Worm (Caenorhabditis elegans) whole organism, L4 larva: Measurements from ENCODE around the gene F12D9.2.

ENCODE experiments used
- F10B5.3 ChIP-seq: sonication (generic microtip); optimal IDR thresholded peaks from 2 replicates; lab custom pipeline; 2016; ENCODE audit warnings: mild to moderate bottlenecking, missing genetic modification characterization, missing compliant biosample characterization
- F44E2.7 ChIP-seq: fragments of 200-800 bp; sonication (Bioruptor generic); IDR thresholded peaks from 2 replicates; pipeline ENCODE4 v2.1.2; 2022; ENCODE audit warnings: missing genetic modification characterization, missing compliant biosample characterization
- F49E8.2 ChIP-seq: sonication (generic microtip); optimal IDR thresholded peaks from 2 replicates; lab custom pipeline; 2016; ENCODE audit warnings: missing compliant biosample characterization, mild to moderate bottlenecking, missing genetic modification characterization, borderline replicate concordance
- T20F7.1 ChIP-seq: fragments of 200-800 bp; sonication (Bioruptor generic); optimal IDR thresholded peaks from 2 replicates; lab custom pipeline; 2018; ENCODE audit warnings: mild to moderate bottlenecking, missing genetic modification characterization, missing compliant biosample characterization
- Y105C5A.15 ChIP-seq: fragments of 200-800 bp; sonication (Bioruptor generic); IDR thresholded peaks from 2 replicates; pipeline ENCODE4 v1.3.6; 2022; ENCODE audit warnings: missing genetic modification characterization, missing compliant biosample characterization
- Y48G9A.11 ChIP-seq: fragments of 200-800 bp; sonication (Bioruptor generic); IDR thresholded peaks from 2 replicates; pipeline ENCODE4 v1.3.6; 2022; ENCODE audit warnings: missing genetic modification reagents, missing genetic modification characterization, missing compliant biosample characterization
- Y5F2A.4 ChIP-seq: fragments of 200-800 bp; sonication (Bioruptor generic); optimal IDR thresholded peaks from 2 replicates; lab custom pipeline; 2018; ENCODE audit warnings: mild to moderate bottlenecking, missing genetic modification characterization, missing compliant biosample characterization
- Y75B8A.6 ChIP-seq: fragments of 200-800 bp; sonication (Bioruptor generic); IDR thresholded peaks from 2 replicates; pipeline ENCODE4 v1.3.6; 2022; ENCODE audit warnings: missing genetic modification reagents, missing genetic modification characterization, missing compliant biosample characterization
- ZK337.2 ChIP-seq: fragments of 200-800 bp; sonication (Bioruptor generic); IDR thresholded peaks from 2 replicates; pipeline ENCODE4 v1.3.6; 2022; ENCODE audit warnings: missing genetic modification reagents, missing genetic modification characterization, missing compliant biosample characterization
- ZK546.5 ChIP-seq, 2 experiments: sonication (generic microtip); optimal IDR thresholded peaks; 2 replicates each; lab custom pipeline; 2017; ENCODE audit warnings: missing biosample characterization in 2 of 2, missing genetic modification characterization in 2 of 2
- arid-1 ChIP-seq: fragments of 200-800 bp; sonication (Bioruptor generic); conservative IDR thresholded peaks from 2 replicates; pipeline ENCODE4 v1.3.6; 2022; ENCODE audit warnings: missing genetic modification reagents, missing genetic modification characterization, missing compliant biosample characterization
- ceh-20 ChIP-seq: fragments of 200-800 bp; sonication (Bioruptor generic); IDR thresholded peaks from 2 replicates; pipeline ENCODE4 v1.3.6; 2022; ENCODE audit warnings: missing genetic modification reagents, missing genetic modification characterization, missing compliant biosample characterization
- ceh-82 ChIP-seq: sonication (generic microtip); optimal IDR thresholded peaks from 2 replicates; lab custom pipeline; 2017; ENCODE audit warnings: missing biosample characterization, missing genetic modification characterization
- ces-1 ChIP-seq: fragments of 150-350 bp; sonication (generic microtip); optimal IDR thresholded peaks from 4 replicates; lab custom pipeline; 2014; ENCODE audit warnings: missing biosample characterization, missing genetic modification reagents, missing genetic modification characterization
- ctbp-1 ChIP-seq: fragments of 200-800 bp; sonication (Bioruptor generic); IDR thresholded peaks from 2 replicates; pipeline ENCODE4 v1.3.6; 2022; ENCODE audit warnings: missing genetic modification reagents, missing genetic modification characterization, missing compliant biosample characterization
- daf-16 ChIP-seq, 3 experiments: sonication (generic microtip); optimal IDR thresholded peaks; 2 replicates each; lab custom pipeline; 2016 to 2017; ENCODE audit warnings: missing genetic modification characterization in 3 of 3, missing genetic modification reagents in 3 of 3, mild to moderate bottlenecking in 2 of 3, missing compliant biosample characterization in 2 of 3, missing biosample characterization in 1 of 3, moderate library complexity in 1 of 3
- daf-8 ChIP-seq: fragments of 200-800 bp; sonication (Bioruptor generic); IDR thresholded peaks from 2 replicates; pipeline ENCODE4 v1.3.6; 2022; ENCODE audit warnings: missing genetic modification characterization, missing compliant biosample characterization
- dmd-9 ChIP-seq: fragments of 200-800 bp; sonication (Bioruptor generic); IDR thresholded peaks from 2 replicates; pipeline ENCODE4 v1.3.6; 2022; ENCODE audit warnings: missing genetic modification reagents, missing genetic modification characterization, missing compliant biosample characterization
- fkh-10 ChIP-seq: fragments of 150-350 bp; optimal IDR thresholded peaks from 2 replicates; lab custom pipeline; 2014; ENCODE audit warnings: missing biosample characterization, missing genetic modification reagents, missing genetic modification characterization
- fos-1 ChIP-seq: fragments of 150-350 bp; optimal IDR thresholded peaks from 2 replicates; lab custom pipeline; 2014; ENCODE audit warnings: missing biosample characterization, missing genetic modification characterization
- hlh-11 ChIP-seq: fragments of 200-800 bp; sonication (Bioruptor generic); optimal IDR thresholded peaks from 2 replicates; lab custom pipeline; 2018; ENCODE audit warnings: mild to moderate bottlenecking, missing genetic modification characterization, missing compliant biosample characterization
- hlh-30 ChIP-seq: sonication (generic microtip); optimal IDR thresholded peaks from 2 replicates; lab custom pipeline; 2017; ENCODE audit warnings: antibody characterized with exemption, mild to moderate bottlenecking, missing genetic modification characterization, missing compliant biosample characterization; ENCODE audit not compliant: insufficient read depth
- hmg-1.1 ChIP-seq: fragments of 200-800 bp; sonication (Bioruptor generic); IDR thresholded peaks from 2 replicates; pipeline ENCODE4 v1.3.6; 2022; ENCODE audit warnings: missing genetic modification reagents, missing genetic modification characterization, missing compliant biosample characterization
- lim-7 ChIP-seq: fragments of 200-800 bp; sonication (Bioruptor generic); IDR thresholded peaks from 2 replicates; pipeline ENCODE4 v1.3.6; 2022; ENCODE audit warnings: missing genetic modification characterization, missing compliant biosample characterization
- lin-13 ChIP-seq: fragments of 150-350 bp; optimal IDR thresholded peaks from 2 replicates; lab custom pipeline; 2014; ENCODE audit warnings: missing biosample characterization, missing genetic modification reagents, missing genetic modification characterization
- madf-5 ChIP-seq, 2 experiments: fragments of 200-800 bp; sonication (Bioruptor generic); IDR thresholded peaks; 2 replicates each; pipeline ENCODE4 v1.3.6; 2022; ENCODE audit warnings: missing compliant biosample characterization in 2 of 2, missing genetic modification characterization in 2 of 2
- mes-2 ChIP-seq: sonication (generic microtip); optimal IDR thresholded peaks from 2 replicates; lab custom pipeline; 2016; ENCODE audit warnings: missing genotype, mild to moderate bottlenecking, missing genetic modification characterization, missing compliant biosample characterization; ENCODE audit not compliant: poor library complexity, severe bottlenecking
- mxl-2 ChIP-seq: fragments of 200-800 bp; sonication (Bioruptor generic); conservative IDR thresholded peaks from 2 replicates; pipeline ENCODE4 v1.3.6; 2022; ENCODE audit warnings: missing genetic modification reagents, missing genetic modification characterization, missing compliant biosample characterization
- nhr-10 ChIP-seq: fragments of 150-350 bp; optimal IDR thresholded peaks from 2 replicates; lab custom pipeline; 2014; ENCODE audit warnings: missing biosample characterization, missing genetic modification characterization
- nhr-102 ChIP-seq: sonication (generic microtip); optimal IDR thresholded peaks from 2 replicates; lab custom pipeline; 2016; ENCODE audit warnings: mild to moderate bottlenecking, missing genetic modification characterization, moderate library complexity, missing compliant biosample characterization
- nhr-11 ChIP-seq: fragments of 150-350 bp; optimal IDR thresholded peaks from 2 replicates; lab custom pipeline; 2014; ENCODE audit warnings: missing biosample characterization, missing genetic modification characterization
- nhr-28 ChIP-seq: fragments of 150-350 bp; optimal IDR thresholded peaks from 2 replicates; lab custom pipeline; 2014; ENCODE audit warnings: missing biosample characterization, missing genetic modification characterization
- nhr-41 ChIP-seq: fragments of 200-800 bp; sonication (Bioruptor generic); IDR thresholded peaks from 2 replicates; pipeline ENCODE4 v1.3.6; 2022; ENCODE audit warnings: missing genetic modification reagents, missing genetic modification characterization, missing compliant biosample characterization
- nhr-77 ChIP-seq: fragments of 150-350 bp; optimal IDR thresholded peaks from 2 replicates; lab custom pipeline; 2014; ENCODE audit warnings: missing biosample characterization, missing genetic modification characterization
- pha-4 ChIP-seq, 2 experiments: fragments of 150-350 bp in 1 of 2; fragments of 200-800 bp in 1 of 2; sonication (Bioruptor generic) in 1 of 2; IDR thresholded peaks in 1 of 2; optimal IDR thresholded peaks in 1 of 2; 2 replicates each; pipeline versions ENCODE4 v1.3.6 to Lab custom; 2014 to 2022; ENCODE audit warnings: missing genetic modification characterization in 2 of 2, missing genetic modification reagents in 2 of 2, missing biosample characterization in 1 of 2, missing compliant biosample characterization in 1 of 2
- php-3 ChIP-seq: fragments of 200-800 bp; sonication (Bioruptor generic); IDR thresholded peaks from 2 replicates; pipeline ENCODE4 v1.3.6; 2022; ENCODE audit warnings: missing genetic modification reagents, missing genetic modification characterization, missing compliant biosample characterization
- pqm-1 ChIP-seq: sonication (generic microtip); optimal IDR thresholded peaks from 2 replicates; lab custom pipeline; 2017; ENCODE audit warnings: missing biosample characterization, missing genetic modification characterization
- sdz-12 ChIP-seq: fragments of 200-800 bp; sonication (Bioruptor generic); optimal IDR thresholded peaks from 2 replicates; lab custom pipeline; 2018; ENCODE audit warnings: mild to moderate bottlenecking, missing genetic modification characterization, missing compliant biosample characterization
- set-16 ChIP-seq: fragments of 200-800 bp; sonication (Bioruptor generic); IDR thresholded peaks from 2 replicates; pipeline ENCODE4 v1.3.6; 2022; ENCODE audit warnings: missing genetic modification reagents, missing genetic modification characterization, missing compliant biosample characterization
- skn-1 ChIP-seq: fragments of 150-350 bp; optimal IDR thresholded peaks from 2 replicates; lab custom pipeline; 2014; ENCODE audit warnings: missing biosample characterization, missing genetic modification characterization
- spr-1 ChIP-seq: sonication (generic microtip); optimal IDR thresholded peaks from 2 replicates; lab custom pipeline; 2016; ENCODE audit warnings: mild to moderate bottlenecking, missing genetic modification characterization, missing compliant biosample characterization
- tra-1 ChIP-seq: fragments of 200-800 bp; sonication (Bioruptor generic); IDR thresholded peaks from 2 replicates; pipeline ENCODE4 v1.3.6; 2022; ENCODE audit warnings: missing genetic modification reagents, missing genetic modification characterization, missing compliant biosample characterization
- vab-7 ChIP-seq: fragments of 200-800 bp; sonication (Bioruptor generic); IDR thresholded peaks from 2 replicates; pipeline ENCODE4 v1.3.6; 2022; ENCODE audit warnings: missing genetic modification reagents, missing genetic modification characterization, missing compliant biosample characterization
- zfp-3 ChIP-seq: fragments of 200-800 bp; sonication (Bioruptor generic); conservative IDR thresholded peaks from 2 replicates; pipeline ENCODE4 v1.3.6; 2022; ENCODE audit warnings: missing genetic modification reagents, missing genetic modification characterization, missing compliant biosample characterization
- zip-11 ChIP-seq: fragments of 200-800 bp; sonication (Bioruptor generic); IDR thresholded peaks from 2 replicates; pipeline ENCODE4 v1.3.6; 2022; ENCODE audit warnings: missing genetic modification characterization, missing compliant biosample characterization
- zip-2 ChIP-seq: fragments of 150-350 bp; optimal IDR thresholded peaks from 2 replicates; lab custom pipeline; 2014; ENCODE audit warnings: missing biosample characterization, missing genetic modification characterization
- ztf-7 ChIP-seq: fragments of 150-350 bp; optimal IDR thresholded peaks from 2 replicates; lab custom pipeline; 2014; ENCODE audit warnings: missing biosample characterization, missing genetic modification characterization

Gene F12D9.2

DNA sequence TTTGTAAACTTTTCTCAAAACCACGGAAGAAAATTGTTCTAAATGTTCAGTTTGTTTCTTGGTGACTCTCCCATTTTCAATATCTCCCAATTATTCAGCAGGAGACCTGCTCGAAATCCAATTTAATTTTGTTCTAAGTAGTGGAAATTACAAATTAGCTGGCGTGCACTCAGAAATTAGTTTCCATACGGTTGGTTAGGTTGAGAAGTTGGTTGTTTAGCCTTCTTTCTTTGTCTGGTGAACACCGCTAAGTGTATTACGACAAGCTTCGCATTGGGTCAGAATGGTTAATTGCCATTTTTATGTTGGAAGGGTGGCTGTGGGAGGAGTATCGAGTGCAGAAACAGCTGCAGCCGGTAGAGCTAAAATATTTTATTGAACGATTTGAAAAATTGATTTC lies 1.7 kb upstream of the F12D9.2 start:
- TF ChIP-seq ceh-20 = no peak
- 0 out of 2 replicates have a peak, but pooled peaks have one; percentile 8 for TF ChIP-seq vab-7

DNA sequence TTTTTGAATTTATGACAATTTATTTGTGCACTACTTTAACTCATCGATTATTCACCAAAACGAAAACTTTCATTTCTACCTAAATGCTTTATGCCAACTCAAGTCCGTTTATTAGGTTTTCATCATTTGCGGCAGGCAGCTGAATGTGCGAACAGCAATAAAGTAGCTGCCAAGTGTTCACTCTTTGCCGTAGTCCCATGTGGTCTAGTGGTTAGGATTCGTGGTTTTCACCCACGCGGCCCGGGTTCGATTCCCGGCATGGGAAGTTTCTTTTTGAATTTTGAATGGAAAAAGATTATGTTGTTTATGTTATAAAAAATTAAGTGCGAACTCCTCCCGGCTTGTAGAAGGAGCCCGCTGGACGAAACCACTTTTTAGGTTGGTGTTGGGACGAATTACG lies 610 bp downstream of the F12D9.2 start:
- peak; percentile 65 for TF ChIP-seq spr-1
- TF ChIP-seq nhr-11 = no peak
- 0 out of 2 replicates have a peak, but pooled peaks have one; percentile 62 for TF ChIP-seq zip-11
- TF ChIP-seq mxl-2 (GFP tag; lab: Robert Waterston, UW) = peak; percentile 80
- peak; percentile 88 for TF ChIP-seq pha-4 (GFP tag; IDR thresholded peaks at IDR 0.05; lab: Robert Waterston, UW)
- no peak for TF ChIP-seq pha-4 (tag; optimal IDR thresholded peaks at IDR 0.05; lab: Kevin White, UChicago)
- TF ChIP-seq daf-16 (GFP tag; optimal IDR thresholded peaks at IDR 0.05; lab: Kevin White, UChicago) = peak; percentile 33 to 87
- TF ChIP-seq daf-16 (tag; optimal IDR thresholded peaks at IDR 0.05; lab: Kevin White, UChicago) = peak; percentile 76
- TF ChIP-seq hlh-30 (tag; lab: Kevin White, UChicago) = peak; percentile 56
- TF ChIP-seq ces-1 (GFP tag; lab: Kevin White, UChicago) = no peak
- peak; percentile 71 for TF ChIP-seq ztf-7
- TF ChIP-seq ctbp-1 (GFP tag; lab: Robert Waterston, UW) = peak; percentile 87
- peak; percentile 59; the same call in 1 of the 2 replicates for TF ChIP-seq Y75B8A.6 (GFP tag; lab: Robert Waterston, UW)
- TF ChIP-seq lim-7 (GFP tag; lab: Robert Waterston, UW) = peak; percentile 94
- no peak for TF ChIP-seq Y5F2A.4 (GFP tag; lab: Kevin White, UChicago)
- TF ChIP-seq daf-8 (GFP tag; lab: Robert Waterston, UW) = 0 out of 2 replicates have a peak, but pooled peaks have one; percentile 67
- no peak for TF ChIP-seq fos-1 (tag; lab: Kevin White, UChicago)
- no peak for TF ChIP-seq sdz-12
- no peak for TF ChIP-seq zip-2 (tag; lab: Kevin White, UChicago)
- peak; percentile 50 for TF ChIP-seq F49E8.2
- peak; percentile 62; the same call in 1 of the 2 replicates for TF ChIP-seq ceh-20
- peak; percentile 71 for TF ChIP-seq tra-1 (GFP tag; lab: Robert Waterston, UW)
- peak; percentile 51; the same call in 1 of the 2 replicates for TF ChIP-seq nhr-41
- TF ChIP-seq zfp-3 (GFP tag; lab: Robert Waterston, UW) = peak; percentile 41; the same call in 1 of the 2 replicates
- TF ChIP-seq nhr-102 = peak; percentile 53
- TF ChIP-seq F10B5.3 (tag; lab: Kevin White, UChicago) = no peak
- TF ChIP-seq fkh-10 = no peak
- TF ChIP-seq set-16 = 0 out of 2 replicates have a peak, but pooled peaks have one; percentile 12
- TF ChIP-seq skn-1 = no peak
- TF ChIP-seq lin-13 = peak; percentile 39
- TF ChIP-seq Y105C5A.15 (GFP tag; lab: Robert Waterston, UW) = peak; percentile 90
- TF ChIP-seq nhr-10 = no peak
- TF ChIP-seq F44E2.7 (GFP tag; lab: Robert Waterston, UW) = peak; percentile 90
- TF ChIP-seq ZK546.5 (tag; optimal IDR thresholded peaks at IDR 0.05; lab: Kevin White, UChicago) = no peak
- peak; percentile 71; the same call in 1 of the 2 replicates for TF ChIP-seq ZK337.2
- peak; percentile 83 for TF ChIP-seq hmg-1.1 (GFP tag; lab: Robert Waterston, UW)
- peak; percentile 37; the same call in 1 of the 2 replicates for TF ChIP-seq dmd-9 (GFP tag; lab: Robert Waterston, UW)
- TF ChIP-seq ceh-82 (tag; lab: Kevin White, UChicago) = no peak
- TF ChIP-seq Y48G9A.11 (GFP tag; lab: Robert Waterston, UW) = peak; percentile 61; the same call in 1 of the 2 replicates
- TF ChIP-seq mes-2 (tag; lab: Kevin White, UChicago) = peak; percentile 72
- peak; percentile 40 for TF ChIP-seq nhr-28 (tag; lab: Kevin White, UChicago)
- TF ChIP-seq arid-1 (GFP tag; lab: Robert Waterston, UW) = peak; percentile 89
- 0 out of 4 replicates have a peak, but pooled peaks have one; percentile 69 to 70 for TF ChIP-seq madf-5 (GFP tag; IDR thresholded peaks at IDR 0.05; lab: Robert Waterston, UW)
- peak; percentile 9 for TF ChIP-seq T20F7.1 (GFP tag; lab: Kevin White, UChicago)
- no peak for TF ChIP-seq nhr-77 (tag; lab: Kevin White, UChicago)
- TF ChIP-seq pqm-1 (tag; lab: Kevin White, UChicago) = no peak
- no peak for TF ChIP-seq hlh-11 (tag; lab: Kevin White, UChicago)
- TF ChIP-seq php-3 (GFP tag; lab: Robert Waterston, UW) = peak; percentile 56; the same call in 1 of the 2 replicates
